Fruit fly (Drosophila melanogaster) Kc167 (cell line): ENCODE results near the gene CG31007.

Source experiments
- Myc ChIP-seq: fragments of >200 bp; optimal IDR thresholded peaks from 2 replicates; lab custom pipeline; 2017; ENCODE audit warnings: missing external identifiers
- Sin3A ChIP-seq: fragments of >200 bp; optimal IDR thresholded peaks from 2 replicates; lab custom pipeline; 2018; ENCODE audit warnings: missing external identifiers
- insv ChIP-seq: fragments of >200 bp; optimal IDR thresholded peaks from 3 replicates; lab custom pipeline; 2018; ENCODE audit warnings: missing external identifiers
- psq ChIP-seq: fragments of >200 bp; optimal IDR thresholded peaks from 2 replicates; lab custom pipeline; 2017; ENCODE audit warnings: missing external identifiers
- ttk ChIP-seq: sonication (Bioruptor generic); optimal IDR thresholded peaks from 2 replicates; lab custom pipeline; 2017; ENCODE audit warnings: missing external identifiers

DNA sequence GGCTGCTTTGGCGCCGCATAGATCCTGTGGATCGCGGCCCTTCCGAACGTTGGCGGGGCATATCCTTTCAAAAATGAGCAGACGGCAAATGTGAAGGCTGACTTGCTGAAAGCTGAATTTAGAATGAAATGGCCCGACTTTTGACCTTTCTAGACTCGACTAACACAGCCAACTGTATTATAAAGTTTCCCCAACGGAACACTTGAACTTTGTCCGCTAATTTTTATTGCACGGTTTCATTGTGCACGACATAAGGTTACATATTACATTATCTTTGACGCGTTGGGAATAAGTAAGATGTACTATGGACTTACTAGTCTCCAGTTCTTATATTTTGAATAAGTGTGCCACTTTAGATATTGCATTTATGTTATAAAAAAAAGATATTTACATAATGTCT is at the start of gene CG31007:
- no peak for TF ChIP-seq insv
- no peak for TF ChIP-seq ttk (lab: Kevin White, UChicago)
- TF ChIP-seq psq (lab: Kevin White, UChicago), result no peak
- no peak for TF ChIP-seq Sin3A
- TF ChIP-seq Myc (lab: Kevin White, UChicago), result no peak
